Worm (Caenorhabditis elegans) whole organism, midembryonic: ENCODE results near the gene Y22D7AR.7.

Experiments used
- T22C8.4 ChIP-seq: fragments of 200-800 bp; sonication (Bioruptor generic); IDR thresholded peaks from 2 replicates; pipeline ENCODE4 v1.3.6; 2022; ENCODE audit warnings: missing genetic modification characterization, missing compliant biosample characterization
- cog-1 ChIP-seq: sonication (generic microtip); optimal IDR thresholded peaks from 2 replicates; lab custom pipeline; 2016; ENCODE audit warnings: missing genetic modification characterization, missing compliant biosample characterization
- flt-1 ChIP-seq: fragments of 200-800 bp; sonication (Bioruptor generic); IDR thresholded peaks from 2 replicates; pipeline ENCODE4 v1.3.6; 2022; ENCODE audit warnings: missing genetic modification characterization, missing compliant biosample characterization
- klf-2 ChIP-seq: fragments of 200-800 bp; sonication (Bioruptor generic); conservative IDR thresholded peaks from 2 replicates; pipeline ENCODE4 v1.3.6; 2022; ENCODE audit warnings: missing genetic modification reagents, missing genetic modification characterization, missing compliant biosample characterization
- med-1 ChIP-seq: sonication (generic microtip); optimal IDR thresholded peaks from 2 replicates; lab custom pipeline; 2017; ENCODE audit warnings: missing genetic modification characterization, mild to moderate bottlenecking, missing compliant biosample characterization, antibody characterized with exemption, missing genetic modification reagents; ENCODE audit not compliant: insufficient read depth
- ref-1 ChIP-seq: fragments of 200-800 bp; sonication (Bioruptor generic); conservative IDR thresholded peaks from 2 replicates; pipeline ENCODE4 v1.3.6; 2022; ENCODE audit warnings: missing genetic modification reagents, missing genetic modification characterization, missing compliant biosample characterization
- tab-1 ChIP-seq: fragments of 200-800 bp; sonication (Bioruptor generic); IDR thresholded peaks from 2 replicates; pipeline ENCODE4 v1.3.6; 2022; ENCODE audit warnings: missing genetic modification characterization, missing compliant biosample characterization
- ztf-23 ChIP-seq: fragments of 200-800 bp; sonication (Bioruptor generic); IDR thresholded peaks from 2 replicates; pipeline ENCODE4 v1.3.6; 2022; ENCODE audit warnings: missing genetic modification reagents, missing genetic modification characterization, missing compliant biosample characterization
- ztf-29 ChIP-seq: fragments of 200-800 bp; sonication (Bioruptor generic); IDR thresholded peaks from 2 replicates; pipeline ENCODE4 v1.3.6; 2022; ENCODE audit warnings: missing genetic modification reagents, missing genetic modification characterization, missing compliant biosample characterization

ce11 chrIII:1689927-1690326 is 2.0 kb upstream of the Y22D7AR.7 start, which contains the start of gene Y22D7AR.14:
- no peak for TF ChIP-seq flt-1 (GFP tag; lab: Robert Waterston, UW)
- TF ChIP-seq cog-1 (tag; lab: Kevin White, UChicago) = no peak
- TF ChIP-seq tab-1 (GFP tag; lab: Robert Waterston, UW) = no peak
- no peak for TF ChIP-seq ztf-29 (GFP tag; lab: Robert Waterston, UW)
- TF ChIP-seq klf-2 (GFP tag; lab: Robert Waterston, UW) = no peak
- TF ChIP-seq med-1 (GFP tag; lab: Kevin White, UChicago) = no peak
- TF ChIP-seq T22C8.4 = no peak
- TF ChIP-seq ref-1 = no peak
- no peak for TF ChIP-seq ztf-23
